Fruit fly (Drosophila melanogaster): Measurements from ENCODE around the gene Srp9.
A peak's percentile ranks its signal among the peaks of the same experiment; 100 is the strongest.

Srp9 gene

dm6 chr3L:7981228-7981854, 45.2 kb downstream of the Srp9 start:
- TF ChIP-seq Hr78 (GFP tag; optimal IDR thresholded peaks at IDR 0.05) (no peak), dmrt93B (GFP tag; optimal IDR thresholded peaks at IDR 0.05) (no peak), woc (GFP tag; optimal IDR thresholded peaks at IDR 0.05) (peak; percentile 25), pan (optimal IDR thresholded peaks at IDR 0.05) (no peak), OdsH (GFP tag; optimal IDR thresholded peaks at IDR 0.05) (no peak), lola (GFP tag; optimal IDR thresholded peaks at IDR 0.05) (no peak), Abd-B (GFP tag; optimal IDR thresholded peaks at IDR 0.05) (no peak), rgr (GFP tag; optimal IDR thresholded peaks at IDR 0.05) (no peak), usp (GFP tag; optimal IDR thresholded peaks at IDR 0.05) (no peak), tai (GFP tag; optimal IDR thresholded peaks at IDR 0.05) (no peak), N (GFP tag; optimal IDR thresholded peaks at IDR 0.05) (no peak), brk (GFP tag; optimal IDR thresholded peaks at IDR 0.05) (no peak), CrebA (GFP tag; optimal IDR thresholded peaks at IDR 0.05; ENCODE audit: borderline replicate concordance) (no peak), Rel (GFP tag; optimal IDR thresholded peaks at IDR 0.05) (no peak), Rel (tag; optimal IDR thresholded peaks at IDR 0.05) (no peak), jim (GFP tag; optimal IDR thresholded peaks at IDR 0.05) (no peak), Dfd (GFP tag; optimal IDR thresholded peaks at IDR 0.05) (peak; percentile 83)

- TF ChIP-seq N (GFP tag; optimal IDR thresholded peaks at IDR 0.05) (no peak), Dfd (GFP tag; optimal IDR thresholded peaks at IDR 0.05) (peak; percentile 46)
These were observed 45.8 kb downstream of the Srp9 start for dm6 chr3L:7981956-7982355.

dm6 chr3L:7983602-7984223, 47.5 kb downstream of the Srp9 start:
- no peak for TF ChIP-seq Rel (GFP tag; optimal IDR thresholded peaks at IDR 0.05)
- peak; percentile 12 for TF ChIP-seq Rel (tag; optimal IDR thresholded peaks at IDR 0.05)
- no peak for TF ChIP-seq Mio (GFP tag; optimal IDR thresholded peaks at IDR 0.05)

dm6 chr3L:7984623-7985237, 48.6 kb downstream of the Srp9 start:
- TF ChIP-seq psq (GFP tag; optimal IDR thresholded peaks at IDR 0.05) (peak; percentile 14), foxo (GFP tag; optimal IDR thresholded peaks at IDR 0.05) (no peak), brk (GFP tag; optimal IDR thresholded peaks at IDR 0.05) (no peak), ey (GFP tag; optimal IDR thresholded peaks at IDR 0.05) (no peak), N (GFP tag; optimal IDR thresholded peaks at IDR 0.05) (no peak), pan (optimal IDR thresholded peaks at IDR 0.05) (no peak), sage (GFP tag; optimal IDR thresholded peaks at IDR 0.05) (no peak), woc (GFP tag; optimal IDR thresholded peaks at IDR 0.05) (peak; percentile 61), sv (GFP tag; optimal IDR thresholded peaks at IDR 0.05) (no peak), Mio (GFP tag; optimal IDR thresholded peaks at IDR 0.05) (no peak), Rel (GFP tag; optimal IDR thresholded peaks at IDR 0.05) (no peak), Rel (tag; optimal IDR thresholded peaks at IDR 0.05) (no peak), tai (GFP tag; optimal IDR thresholded peaks at IDR 0.05) (no peak), br (GFP tag; optimal IDR thresholded peaks at IDR 0.05) (no peak)
